Fruit fly (Drosophila melanogaster) whole organism, pupa: Measurements from ENCODE around the gene CG11878.

Experiments
- CG15710 ChIP-seq: fragments of 200-800 bp; sonication (Bioruptor generic); optimal IDR thresholded peaks from 2 replicates; lab custom pipeline; 2018; ENCODE audit warnings: missing biosample characterization, mild to moderate bottlenecking, missing genetic modification characterization, moderate library complexity
- CG17806 ChIP-seq: fragments of 200-800 bp; sonication (Bioruptor generic); optimal IDR thresholded peaks from 2 replicates; lab custom pipeline; 2018; ENCODE audit warnings: missing biosample characterization, mild to moderate bottlenecking, missing genetic modification characterization, moderate library complexity

dm6 chr3R:25265589-25266201 is 7.9 kb upstream of the CG11878 start, which contains the start of the genes GlnRS and RIOK2:
- TF ChIP-seq CG15710 (tag; lab: Kevin White, UChicago) = no peak
- TF ChIP-seq CG17806 (tag; lab: Kevin White, UChicago) = no peak
